Fruit fly (Drosophila melanogaster) whole organism, pupa: Measurements from ENCODE around the gene CG3698.

Experiments used
- CG10348 ChIP-seq: fragments of 200-800 bp; sonication (Bioruptor generic); IDR thresholded peaks from 2 replicates; pipeline ENCODE4 v1.3.6; 2022; ENCODE audit warnings: missing biosample characterization, missing genetic modification characterization
- CG13204 ChIP-seq: fragments of 200-800 bp; sonication (Bioruptor generic); optimal IDR thresholded peaks from 2 replicates; lab custom pipeline; 2018; ENCODE audit warnings: missing biosample characterization, mild to moderate bottlenecking, missing genetic modification characterization, moderate library complexity
- CG14655 ChIP-seq: fragments of 200-800 bp; sonication (Bioruptor generic); optimal IDR thresholded peaks from 3 replicates; lab custom pipeline; 2017; ENCODE audit warnings: mild to moderate bottlenecking, missing biosample characterization, missing genetic modification reagents, missing genetic modification characterization
- CG15710 ChIP-seq: fragments of 200-800 bp; sonication (Bioruptor generic); optimal IDR thresholded peaks from 2 replicates; lab custom pipeline; 2018; ENCODE audit warnings: missing biosample characterization, mild to moderate bottlenecking, missing genetic modification characterization, moderate library complexity
- CG17806 ChIP-seq: fragments of 200-800 bp; sonication (Bioruptor generic); optimal IDR thresholded peaks from 2 replicates; lab custom pipeline; 2018; ENCODE audit warnings: missing biosample characterization, mild to moderate bottlenecking, missing genetic modification characterization, moderate library complexity
- CG32121 ChIP-seq: fragments of 200-800 bp; sonication (Bioruptor generic); IDR thresholded peaks from 2 replicates; pipeline ENCODE4 v1.3.6; 2022; ENCODE audit warnings: missing biosample characterization, missing genetic modification characterization
- CG34367 ChIP-seq: fragments of 200-800 bp; sonication (Bioruptor generic); optimal IDR thresholded peaks from 2 replicates; lab custom pipeline; 2018; ENCODE audit warnings: missing biosample characterization, mild to moderate bottlenecking, missing genetic modification characterization
- CG4496 ChIP-seq: fragments of 200-800 bp; sonication (Bioruptor generic); IDR thresholded peaks from 3 replicates; pipeline ENCODE4 v1.3.6; 2022; ENCODE audit warnings: missing biosample characterization, missing genetic modification characterization
- CG8159 ChIP-seq: fragments of 200-800 bp; sonication (Bioruptor generic); optimal IDR thresholded peaks from 3 replicates; lab custom pipeline; 2018; ENCODE audit warnings: missing biosample characterization, mild to moderate bottlenecking, missing genetic modification characterization, moderate library complexity
- CG8301 ChIP-seq: fragments of 200-800 bp; sonication (Bioruptor generic); optimal IDR thresholded peaks from 2 replicates; lab custom pipeline; 2018; ENCODE audit warnings: missing biosample characterization, mild to moderate bottlenecking, missing genetic modification characterization
- CG9948 ChIP-seq: fragments of 200-800 bp; sonication (Bioruptor generic); optimal IDR thresholded peaks from 2 replicates; lab custom pipeline; 2018; ENCODE audit warnings: missing biosample characterization, mild to moderate bottlenecking, missing genetic modification characterization, moderate library complexity
- D1 ChIP-seq: fragments of 200-800 bp; sonication (Bioruptor generic); optimal IDR thresholded peaks from 2 replicates; lab custom pipeline; 2018; ENCODE audit warnings: missing biosample characterization, mild to moderate bottlenecking, missing genetic modification characterization, moderate library complexity
- Ets98B ChIP-seq: fragments of 200-800 bp; sonication (Bioruptor generic); IDR thresholded peaks from 2 replicates; pipeline ENCODE4 v1.3.6; 2022; ENCODE audit warnings: missing biosample characterization, missing genetic modification characterization
- Pif1A ChIP-seq: fragments of 200-800 bp; sonication (Bioruptor generic); optimal IDR thresholded peaks from 3 replicates; lab custom pipeline; 2016; ENCODE audit warnings: missing biosample characterization, missing genetic modification characterization
- Pif1B ChIP-seq: fragments of 200-800 bp; sonication (Bioruptor generic); optimal IDR thresholded peaks from 3 replicates; lab custom pipeline; 2016; ENCODE audit warnings: missing biosample characterization, missing genetic modification characterization
- Snoo ChIP-seq: fragments of 200-800 bp; sonication (Bioruptor generic); optimal IDR thresholded peaks from 3 replicates; lab custom pipeline; 2017; ENCODE audit warnings: missing biosample characterization, mild to moderate bottlenecking, missing genetic modification characterization, inconsistent platforms
- fd96Ca ChIP-seq: fragments of 200-800 bp; sonication (Bioruptor generic); IDR thresholded peaks from 3 replicates; pipeline ENCODE4 v1.3.6; 2022; ENCODE audit warnings: missing biosample characterization, missing genetic modification characterization
- gl ChIP-seq: fragments of 200-800 bp; sonication (Bioruptor generic); optimal IDR thresholded peaks from 2 replicates; lab custom pipeline; 2018; ENCODE audit warnings: missing biosample characterization, mild to moderate bottlenecking, missing genetic modification characterization
- rn ChIP-seq: fragments of 200-800 bp; sonication (Bioruptor generic); IDR thresholded peaks from 2 replicates; pipeline ENCODE4 v1.3.6; 2022; ENCODE audit warnings: missing biosample characterization, missing genetic modification characterization

Gene CG3698

DNA sequence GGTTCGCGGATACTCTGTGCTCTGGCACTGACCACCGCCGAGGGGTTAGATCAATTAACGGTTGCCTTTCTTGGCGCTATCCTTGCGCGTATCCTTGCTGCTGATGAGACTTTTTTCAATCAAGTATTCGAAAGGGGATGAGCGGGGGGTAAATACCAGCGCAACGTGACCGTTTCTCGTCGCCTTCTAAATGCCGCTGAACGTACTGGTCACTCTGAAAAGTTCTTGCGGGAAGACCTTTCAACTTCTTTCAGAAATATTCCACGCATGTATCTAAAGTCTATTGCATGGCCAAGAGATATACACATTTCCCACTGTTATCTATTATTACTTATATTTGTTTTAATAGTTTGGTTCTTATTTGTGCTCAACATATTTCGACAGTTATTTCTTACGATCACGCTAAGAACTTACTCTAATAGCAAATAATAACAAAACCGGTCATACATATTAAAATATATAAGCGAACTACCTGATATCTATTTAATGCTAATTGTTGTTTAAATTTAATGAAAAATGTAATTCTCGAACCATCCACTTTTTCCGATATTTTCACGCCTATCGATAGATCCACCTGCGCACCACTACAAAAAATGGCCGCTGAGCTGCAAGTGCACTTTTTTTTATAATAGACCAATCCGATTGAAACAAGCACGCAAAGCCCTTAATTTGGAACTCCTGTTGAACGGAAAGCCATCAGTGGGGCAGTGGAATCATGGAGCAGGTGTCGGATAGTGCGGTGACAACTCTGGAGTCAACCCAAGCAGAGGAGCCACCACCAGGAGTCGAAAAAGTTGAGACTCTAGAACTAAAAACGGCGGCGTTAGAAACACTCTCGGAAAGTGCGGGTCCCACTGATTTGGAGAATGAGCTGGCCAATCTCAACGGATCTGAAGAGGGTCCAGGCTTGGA lies 11.2 kb upstream of the CG3698 start, which contains the start of the genes CG3634 and HIPP1:
TSS of gene CG3634 (minus strand) at position 185 of the 912 bp plus-strand sequence.
TSS of gene HIPP1 (plus strand) at position 582 of the 912 bp plus-strand sequence.
- TF ChIP-seq CG4496 (GFP tag; lab: Robert Waterston, UW) (0 out of 3 replicates have a peak, but pooled peaks have one; percentile 25), Snoo (tag; lab: Kevin White, UChicago) (no peak)

- TF ChIP-seq CG34367 (tag; lab: Kevin White, UChicago), result no peak
Measured at dm6 chr3L:20800208-20800607, 2.0 kb upstream of the CG3698 start, which contains the start of gene Spc105R. Gene Spc105R (plus strand): TSS chr3L:20800410.

DNA sequence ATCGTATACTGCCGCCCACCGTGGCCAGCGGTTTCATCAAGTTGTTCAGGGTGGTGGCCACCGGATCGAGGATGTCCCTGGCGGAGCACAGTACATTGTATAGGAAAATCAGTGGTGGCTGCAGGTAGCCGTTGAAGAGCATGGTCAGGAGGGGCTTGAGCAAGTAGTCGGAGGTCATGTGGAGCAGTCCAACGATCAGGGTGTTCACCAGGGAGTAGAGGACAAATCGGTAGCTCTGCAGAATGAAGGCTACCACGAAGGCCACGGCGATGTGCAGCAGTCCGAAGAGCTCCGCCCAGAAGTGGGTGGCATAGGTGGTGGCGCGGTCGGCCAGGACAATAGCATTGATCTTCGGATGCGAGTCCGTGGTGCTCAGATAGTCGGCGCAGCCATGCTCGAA lies 796 bp downstream of the CG3698 start:
- no peak for TF ChIP-seq Pif1B (GFP tag; lab: Kevin White, UChicago)
- no peak for TF ChIP-seq Pif1A (GFP tag; lab: Kevin White, UChicago)
- no peak for TF ChIP-seq gl
- no peak for TF ChIP-seq fd96Ca
- TF ChIP-seq, all 21 proteins: peak for 0

DNA sequence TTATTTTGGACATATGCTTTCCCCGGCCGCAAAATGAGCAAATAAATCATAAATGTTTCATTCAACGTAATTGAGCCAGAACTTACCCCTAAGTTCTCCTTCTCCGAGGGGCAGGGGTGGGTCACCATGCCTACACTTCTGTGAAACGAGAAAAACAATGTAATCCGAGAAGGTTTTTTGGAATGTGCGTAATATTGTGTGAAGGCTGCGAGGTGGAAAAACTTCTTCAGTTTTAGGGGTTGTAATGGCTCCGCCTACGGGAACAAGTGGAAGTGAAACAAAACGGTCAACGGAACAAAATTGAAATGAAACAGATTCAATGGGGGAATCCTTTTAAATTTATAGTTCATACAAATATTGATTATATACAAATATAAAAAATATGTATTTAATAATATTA lies 1.4 kb downstream of the CG3698 start:
- TF ChIP-seq CG9948 (tag; lab: Kevin White, UChicago) (no peak), Pif1A (GFP tag; lab: Kevin White, UChicago) (no peak)

DNA sequence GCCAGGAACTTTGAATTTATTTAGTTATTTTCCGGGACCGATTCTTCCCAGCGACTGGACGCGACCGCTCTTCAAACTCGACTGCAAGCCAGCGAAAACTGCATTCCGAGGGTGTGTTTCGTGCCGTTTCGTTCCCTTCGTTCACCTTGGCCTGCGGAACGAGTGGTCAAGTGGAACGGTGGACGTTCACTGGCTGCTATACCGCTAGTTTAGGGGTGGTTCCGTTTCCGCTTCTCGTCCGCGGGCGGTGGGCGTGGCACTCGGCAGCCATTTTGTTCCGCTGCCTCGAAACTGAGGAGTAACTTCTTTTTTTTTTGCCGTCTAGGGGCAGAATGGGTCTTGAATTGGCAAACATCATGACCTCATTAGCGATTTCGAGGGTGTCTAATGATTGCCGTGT lies 5.5 kb downstream of the CG3698 start, which contains the start of gene Six4:
TSS of gene Six4 (minus strand) at position 85 of the 400 bp plus-strand sequence.
- TF ChIP-seq CG32121 (GFP tag; lab: Robert Waterston, UW), result no peak
- TF ChIP-seq Ets98B (GFP tag; lab: Robert Waterston, UW), result no peak
- TF ChIP-seq CG15710 (tag; lab: Kevin White, UChicago), result no peak
- TF ChIP-seq CG34367 (tag; lab: Kevin White, UChicago), result no peak
- no peak for TF ChIP-seq CG8301
- no peak for TF ChIP-seq Pif1A (GFP tag; lab: Kevin White, UChicago)
- TF ChIP-seq CG4496 (GFP tag; lab: Robert Waterston, UW), result no peak
- no peak for TF ChIP-seq CG8159
- no peak for TF ChIP-seq rn (GFP tag; lab: Robert Waterston, UW)
- TF ChIP-seq CG10348, result no peak
- no peak for TF ChIP-seq CG17806 (tag; lab: Kevin White, UChicago)

- TF ChIP-seq Ets98B (GFP tag; lab: Robert Waterston, UW) (no peak), CG32121 (GFP tag; lab: Robert Waterston, UW) (no peak), CG8159 (no peak), CG13204 (no peak), Snoo (tag; lab: Kevin White, UChicago) (no peak), gl (no peak), CG10348 (no peak), Pif1B (GFP tag; lab: Kevin White, UChicago) (no peak)
Measured at dm6 chr3L:20789299-20789698, 8.9 kb downstream of the CG3698 start.

dm6 chr3L:20787835-20788380 lies 10.3 kb downstream of the CG3698 start, which contains the start of gene CG11396:
Gene CG11396 (minus strand): TSS chr3L:20788137.
- TF ChIP-seq Snoo (tag; lab: Kevin White, UChicago) (no peak), D1 (peak; percentile 9)
- TF ChIP-seq, all 21 proteins: peak for 1

DNA sequence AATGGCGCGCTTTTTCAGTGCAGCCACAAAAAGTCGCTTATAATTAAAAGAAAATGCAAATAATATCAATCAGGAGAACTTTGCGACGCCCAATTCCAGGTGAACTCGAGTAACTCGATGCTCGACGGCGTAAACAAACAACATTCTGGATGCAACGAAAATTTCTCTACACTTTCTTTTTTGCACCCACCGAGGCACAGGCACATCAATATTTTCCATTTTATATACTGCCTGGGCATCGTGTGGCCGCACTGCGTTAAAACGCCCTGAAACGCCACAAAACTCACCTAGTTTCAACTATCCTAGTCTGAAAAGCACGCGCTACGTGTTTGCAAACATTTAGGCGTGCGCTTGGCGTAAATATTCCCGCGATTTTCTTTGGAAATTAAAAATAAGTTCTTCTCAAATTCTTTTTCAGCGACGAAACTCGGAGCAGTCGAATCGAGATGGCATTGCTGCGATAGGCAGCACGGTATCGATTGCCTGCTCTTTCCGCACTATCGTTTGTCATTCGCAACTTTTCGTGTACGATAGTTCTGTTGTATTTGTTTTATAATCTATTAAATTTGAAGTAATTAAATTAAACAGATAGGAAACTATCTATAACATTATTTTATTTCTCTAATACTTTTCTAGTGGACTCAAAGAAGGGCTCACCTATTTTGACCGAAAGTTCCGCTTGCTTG lies 12.3 kb downstream of the CG3698 start, which contains the start of gene Pcif1:
TSS of gene Pcif1 (minus strand) at position 456 of the 686 bp plus-strand sequence.
- no peak for TF ChIP-seq rn (GFP tag; lab: Robert Waterston, UW)
- 0 out of 2 replicates have a peak, but pooled peaks have one; percentile 11 for TF ChIP-seq CG32121 (GFP tag; lab: Robert Waterston, UW)
- TF ChIP-seq CG13204, result no peak
- TF ChIP-seq CG14655 (GFP tag; lab: Kevin White, UChicago), result no peak
- 0 out of 3 replicates have a peak, but pooled peaks have one; percentile 30 for TF ChIP-seq CG4496 (GFP tag; lab: Robert Waterston, UW)
